Fruit fly (Drosophila melanogaster) whole organism, pupa: ENCODE measurements around the gene CG32333.

Experiments used
- CG10348 ChIP-seq: fragments of 200-800 bp; sonication (Bioruptor generic); IDR thresholded peaks from 2 replicates; pipeline ENCODE4 v1.3.6; 2022; ENCODE audit warnings: missing biosample characterization, missing genetic modification characterization
- CG12605 ChIP-seq: fragments of 200-800 bp; sonication (Bioruptor generic); IDR thresholded peaks from 2 replicates; pipeline ENCODE4 v1.3.6; 2022; ENCODE audit warnings: missing biosample characterization, missing genetic modification characterization
- CG13204 ChIP-seq: fragments of 200-800 bp; sonication (Bioruptor generic); optimal IDR thresholded peaks from 2 replicates; lab custom pipeline; 2018; ENCODE audit warnings: missing biosample characterization, mild to moderate bottlenecking, missing genetic modification characterization, moderate library complexity
- CG14655 ChIP-seq: fragments of 200-800 bp; sonication (Bioruptor generic); optimal IDR thresholded peaks from 3 replicates; lab custom pipeline; 2017; ENCODE audit warnings: mild to moderate bottlenecking, missing biosample characterization, missing genetic modification reagents, missing genetic modification characterization
- CG15710 ChIP-seq: fragments of 200-800 bp; sonication (Bioruptor generic); optimal IDR thresholded peaks from 2 replicates; lab custom pipeline; 2018; ENCODE audit warnings: missing biosample characterization, mild to moderate bottlenecking, missing genetic modification characterization, moderate library complexity
- CG17806 ChIP-seq: fragments of 200-800 bp; sonication (Bioruptor generic); optimal IDR thresholded peaks from 2 replicates; lab custom pipeline; 2018; ENCODE audit warnings: missing biosample characterization, mild to moderate bottlenecking, missing genetic modification characterization, moderate library complexity
- CG32121 ChIP-seq: fragments of 200-800 bp; sonication (Bioruptor generic); IDR thresholded peaks from 2 replicates; pipeline ENCODE4 v1.3.6; 2022; ENCODE audit warnings: missing biosample characterization, missing genetic modification characterization
- CG34367 ChIP-seq: fragments of 200-800 bp; sonication (Bioruptor generic); optimal IDR thresholded peaks from 2 replicates; lab custom pipeline; 2018; ENCODE audit warnings: missing biosample characterization, mild to moderate bottlenecking, missing genetic modification characterization
- CG4496 ChIP-seq: fragments of 200-800 bp; sonication (Bioruptor generic); IDR thresholded peaks from 3 replicates; pipeline ENCODE4 v1.3.6; 2022; ENCODE audit warnings: missing biosample characterization, missing genetic modification characterization
- CG8159 ChIP-seq: fragments of 200-800 bp; sonication (Bioruptor generic); optimal IDR thresholded peaks from 3 replicates; lab custom pipeline; 2018; ENCODE audit warnings: missing biosample characterization, mild to moderate bottlenecking, missing genetic modification characterization, moderate library complexity
- CG8301 ChIP-seq: fragments of 200-800 bp; sonication (Bioruptor generic); optimal IDR thresholded peaks from 2 replicates; lab custom pipeline; 2018; ENCODE audit warnings: missing biosample characterization, mild to moderate bottlenecking, missing genetic modification characterization
- CG9948 ChIP-seq: fragments of 200-800 bp; sonication (Bioruptor generic); optimal IDR thresholded peaks from 2 replicates; lab custom pipeline; 2018; ENCODE audit warnings: missing biosample characterization, mild to moderate bottlenecking, missing genetic modification characterization, moderate library complexity
- D1 ChIP-seq: fragments of 200-800 bp; sonication (Bioruptor generic); optimal IDR thresholded peaks from 2 replicates; lab custom pipeline; 2018; ENCODE audit warnings: missing biosample characterization, mild to moderate bottlenecking, missing genetic modification characterization, moderate library complexity
- EcR ChIP-seq: fragments of 200-800 bp; sonication (Bioruptor generic); optimal IDR thresholded peaks from 3 replicates; lab custom pipeline; 2019; ENCODE audit warnings: missing biosample characterization, missing genetic modification characterization, mild to moderate bottlenecking, moderate library complexity, missing genetic modification reagents
- Ets98B ChIP-seq: fragments of 200-800 bp; sonication (Bioruptor generic); IDR thresholded peaks from 2 replicates; pipeline ENCODE4 v1.3.6; 2022; ENCODE audit warnings: missing biosample characterization, missing genetic modification characterization
- Pif1A ChIP-seq: fragments of 200-800 bp; sonication (Bioruptor generic); optimal IDR thresholded peaks from 3 replicates; lab custom pipeline; 2016; ENCODE audit warnings: missing biosample characterization, missing genetic modification characterization
- Pif1B ChIP-seq: fragments of 200-800 bp; sonication (Bioruptor generic); optimal IDR thresholded peaks from 3 replicates; lab custom pipeline; 2016; ENCODE audit warnings: missing biosample characterization, missing genetic modification characterization
- Snoo ChIP-seq: fragments of 200-800 bp; sonication (Bioruptor generic); optimal IDR thresholded peaks from 3 replicates; lab custom pipeline; 2017; ENCODE audit warnings: missing biosample characterization, mild to moderate bottlenecking, missing genetic modification characterization, inconsistent platforms
- fd96Ca ChIP-seq: fragments of 200-800 bp; sonication (Bioruptor generic); IDR thresholded peaks from 3 replicates; pipeline ENCODE4 v1.3.6; 2022; ENCODE audit warnings: missing biosample characterization, missing genetic modification characterization
- gl ChIP-seq: fragments of 200-800 bp; sonication (Bioruptor generic); optimal IDR thresholded peaks from 2 replicates; lab custom pipeline; 2018; ENCODE audit warnings: missing biosample characterization, mild to moderate bottlenecking, missing genetic modification characterization
- rn ChIP-seq: fragments of 200-800 bp; sonication (Bioruptor generic); IDR thresholded peaks from 2 replicates; pipeline ENCODE4 v1.3.6; 2022; ENCODE audit warnings: missing biosample characterization, missing genetic modification characterization

Gene CG32333

DNA sequence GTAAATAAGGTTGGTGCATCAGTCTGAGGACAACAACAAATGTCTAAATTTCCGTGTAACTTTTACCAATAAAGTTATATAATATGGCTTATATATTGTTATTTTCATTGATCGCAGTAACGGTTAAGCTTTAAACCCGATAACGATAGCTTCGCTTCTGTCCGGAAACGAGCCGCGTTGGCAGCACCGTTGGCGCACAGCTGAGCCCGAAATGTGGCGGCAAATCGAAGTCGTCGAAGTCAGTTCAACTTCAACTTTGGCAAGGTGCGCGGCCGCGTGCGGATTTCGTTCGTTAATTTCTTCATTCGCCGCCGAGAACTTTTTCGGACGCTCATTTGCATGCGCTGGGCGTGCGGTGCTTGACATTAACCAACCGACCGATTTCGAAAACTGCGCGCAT, 42.5 kb downstream of the CG32333 start, which contains the start of gene Myo61F:
TSS of gene Myo61F (plus strand) at position 240 of the 400 bp plus-strand sequence.
- TF ChIP-seq CG10348, result no peak
- TF ChIP-seq CG4496, result 0 out of 3 replicates have a peak, but pooled peaks have one; percentile 36

DNA sequence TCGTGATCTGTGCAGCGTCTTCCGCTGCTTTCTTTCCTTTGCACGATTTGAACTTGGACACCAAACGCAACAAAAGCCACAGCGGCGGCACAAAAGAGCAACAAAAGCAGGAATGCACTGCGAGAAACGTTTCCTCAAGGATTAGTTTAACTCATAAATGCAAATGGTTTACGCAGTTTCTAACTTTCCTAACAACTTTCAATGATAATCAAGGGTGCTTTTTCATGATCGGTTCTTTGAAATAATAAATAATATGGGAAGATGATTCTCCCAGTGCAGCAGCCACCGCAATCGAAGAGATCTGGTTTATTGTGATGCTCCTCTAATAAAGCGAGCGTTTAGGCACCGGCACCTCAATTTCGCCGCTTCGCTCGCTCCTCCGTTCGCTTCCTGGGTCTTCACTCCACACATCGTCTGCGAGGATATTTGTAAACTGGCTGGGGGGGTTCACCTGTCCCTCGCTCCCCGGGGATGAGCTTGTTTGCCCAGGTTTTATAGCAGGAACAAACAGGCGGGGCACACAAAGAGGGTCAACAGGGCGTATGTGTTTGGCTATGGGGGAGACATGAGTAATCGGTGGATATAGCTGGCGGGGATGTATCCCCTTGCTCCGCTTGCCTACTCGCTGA, 43.5 kb downstream of the CG32333 start:
- peak; percentile 8 for TF ChIP-seq EcR
- peak; percentile 93 for TF ChIP-seq Ets98B
- peak; percentile 97 for TF ChIP-seq CG14655 (GFP tag; lab: Kevin White, UChicago)
- TF ChIP-seq CG32121 (GFP tag; lab: Robert Waterston, UW), result peak; percentile 84
- TF ChIP-seq CG17806, result peak; percentile 92
- peak; percentile 79 for TF ChIP-seq CG15710 (tag; lab: Kevin White, UChicago)
- TF ChIP-seq Pif1A (GFP tag; lab: Kevin White, UChicago), result peak; percentile 95
- TF ChIP-seq Pif1B (GFP tag; lab: Kevin White, UChicago), result peak; percentile 97
- TF ChIP-seq Snoo (tag; lab: Kevin White, UChicago), result peak; percentile 96
- peak; percentile 85 for TF ChIP-seq CG8159 (tag; lab: Kevin White, UChicago)
- TF ChIP-seq gl (tag; lab: Kevin White, UChicago), result peak; percentile 79
- peak; percentile 94 for TF ChIP-seq CG9948 (tag; lab: Kevin White, UChicago)
- peak; percentile 97 for TF ChIP-seq CG8301 (tag; lab: Kevin White, UChicago)
- TF ChIP-seq CG13204, result peak; percentile 68
- TF ChIP-seq CG10348, result no peak
- TF ChIP-seq fd96Ca (GFP tag; lab: Robert Waterston, UW), result peak; percentile 94
- TF ChIP-seq D1, result no peak
- peak; percentile 91 for TF ChIP-seq CG12605 (GFP tag; lab: Robert Waterston, UW)
- peak; percentile 88 for TF ChIP-seq CG34367
- peak; percentile 96 for TF ChIP-seq CG4496
- peak; percentile 83 for TF ChIP-seq rn
- TF ChIP-seq, all 21 proteins: peak for 19

dm6 chr3L:1320230-1320930, 44.6 kb downstream of the CG32333 start:
- no peak for TF ChIP-seq EcR
- TF ChIP-seq Ets98B, result no peak
- no peak for TF ChIP-seq CG4496
- TF ChIP-seq Pif1B (GFP tag; lab: Kevin White, UChicago), result peak; percentile 38
- TF ChIP-seq CG15710 (tag; lab: Kevin White, UChicago), result peak; percentile 38
- no peak for TF ChIP-seq CG13204
- peak; percentile 58 for TF ChIP-seq CG14655 (GFP tag; lab: Kevin White, UChicago)
- no peak for TF ChIP-seq gl (tag; lab: Kevin White, UChicago)
- peak; percentile 72 for TF ChIP-seq CG8159 (tag; lab: Kevin White, UChicago)
- TF ChIP-seq fd96Ca (GFP tag; lab: Robert Waterston, UW), result peak; percentile 59; the same call in 2 of the 3 replicates
- TF ChIP-seq CG17806, result peak; percentile 46
- no peak for TF ChIP-seq D1
- peak; percentile 13 for TF ChIP-seq CG8301 (tag; lab: Kevin White, UChicago)
- peak; percentile 37 for TF ChIP-seq Snoo (tag; lab: Kevin White, UChicago)
- no peak for TF ChIP-seq CG10348
- peak; percentile 30 for TF ChIP-seq CG9948 (tag; lab: Kevin White, UChicago)
- no peak for TF ChIP-seq rn
- no peak for TF ChIP-seq CG12605 (GFP tag; lab: Robert Waterston, UW)
- TF ChIP-seq CG34367, result peak; percentile 12
- no peak for TF ChIP-seq CG32121 (GFP tag; lab: Robert Waterston, UW)
- TF ChIP-seq Pif1A (GFP tag; lab: Kevin White, UChicago), result peak; percentile 63

DNA sequence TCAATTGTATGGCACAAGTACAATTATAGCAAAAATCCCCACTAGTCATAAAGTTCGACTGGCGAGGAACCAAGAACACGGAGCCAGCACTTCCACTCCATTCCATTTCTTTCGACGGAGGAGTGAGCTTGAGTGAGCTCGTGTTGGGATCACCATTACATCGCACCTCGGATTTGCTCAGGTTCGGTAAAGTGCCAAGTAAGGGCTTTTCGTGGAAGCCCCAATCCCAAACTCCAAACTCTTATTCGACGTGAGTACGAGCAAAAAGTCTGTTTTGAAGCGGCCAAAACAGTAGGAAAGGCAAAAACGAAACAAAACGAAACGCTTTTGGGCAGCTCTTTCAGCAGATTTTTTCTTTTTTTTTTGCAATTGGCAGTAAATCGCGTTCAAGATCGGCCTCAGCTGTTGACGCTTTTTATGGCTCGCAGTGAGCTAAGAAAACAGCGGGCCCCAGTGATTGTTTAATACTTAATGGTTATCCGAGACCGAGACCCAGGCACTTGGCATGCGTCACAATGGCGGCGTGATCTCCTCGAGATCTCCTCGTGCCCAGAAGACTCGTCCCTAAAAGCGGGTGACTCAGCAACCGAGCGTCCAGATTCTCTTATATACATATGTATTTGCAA, 45.3 kb downstream of the CG32333 start:
- TF ChIP-seq rn, result no peak
- TF ChIP-seq fd96Ca (GFP tag; lab: Robert Waterston, UW), result 0 out of 3 replicates have a peak, but pooled peaks have one; percentile 6
- peak; percentile 52 for TF ChIP-seq gl (tag; lab: Kevin White, UChicago)
- no peak for TF ChIP-seq Pif1B (GFP tag; lab: Kevin White, UChicago)
- peak; percentile 18; the same call in 1 of the 2 replicates for TF ChIP-seq Ets98B
- no peak for TF ChIP-seq CG13204
- TF ChIP-seq CG14655 (GFP tag; lab: Kevin White, UChicago), result no peak
- peak; percentile 40; the same call in 1 of the 3 replicates for TF ChIP-seq CG4496
- no peak for TF ChIP-seq CG15710 (tag; lab: Kevin White, UChicago)
- TF ChIP-seq EcR, result peak; percentile 53
- TF ChIP-seq Snoo (tag; lab: Kevin White, UChicago), result peak; percentile 24
- no peak for TF ChIP-seq CG8159 (tag; lab: Kevin White, UChicago)
- no peak for TF ChIP-seq CG9948 (tag; lab: Kevin White, UChicago)
- TF ChIP-seq CG12605 (GFP tag; lab: Robert Waterston, UW), result 0 out of 2 replicates have a peak, but pooled peaks have one; percentile 16
- TF ChIP-seq CG34367, result no peak

- no peak for TF ChIP-seq CG15710 (tag; lab: Kevin White, UChicago)
- no peak for TF ChIP-seq Ets98B
- TF ChIP-seq CG10348, result no peak
- no peak for TF ChIP-seq EcR
These were observed 46.4 kb downstream of the CG32333 start for dm6 chr3L:1322159-1322558.
